Fruit fly (Drosophila melanogaster) whole organism, wandering third instar larva: ENCODE measurements around the gene IKKepsilon.

Experiments used
- Abd-B ChIP-seq: fragments of >200 bp; optimal IDR thresholded peaks from 2 replicates; lab custom pipeline; 2017; ENCODE audit warnings: missing biosample characterization, missing genetic modification characterization
- CG32264 ChIP-seq: fragments of 200-800 bp; sonication (Bioruptor generic); optimal IDR thresholded peaks from 2 replicates; lab custom pipeline; 2016; ENCODE audit warnings: missing biosample characterization, missing genetic modification characterization
- CG9705 ChIP-seq: fragments of 200-800 bp; sonication (Bioruptor generic); optimal IDR thresholded peaks from 2 replicates; lab custom pipeline; 2018; ENCODE audit warnings: missing biosample characterization, mild to moderate bottlenecking, missing genetic modification characterization
- CrebA ChIP-seq: fragments of 200-800 bp; sonication (Bioruptor generic); optimal IDR thresholded peaks from 2 replicates; lab custom pipeline; 2016; ENCODE audit warnings: missing biosample characterization, mild to moderate bottlenecking, missing genetic modification characterization, borderline replicate concordance
- Dfd ChIP-seq: fragments of >200 bp; optimal IDR thresholded peaks from 2 replicates; lab custom pipeline; 2017; ENCODE audit warnings: missing biosample characterization, missing genetic modification characterization
- Dif ChIP-seq: fragments of 200-275, 200-300 bp; sonication (Bioruptor generic); optimal IDR thresholded peaks from 2 replicates; lab custom pipeline; 2018; ENCODE audit warnings: missing biosample characterization, missing genetic modification characterization; ENCODE audit not compliant: partially characterized antibody
- GATAd ChIP-seq: sonication (Bioruptor generic); optimal IDR thresholded peaks from 2 replicates; lab custom pipeline; 2016; ENCODE audit warnings: missing biosample characterization, missing genetic modification characterization
- Hnf4 ChIP-seq: fragments of 200-800 bp; sonication (Bioruptor generic); optimal IDR thresholded peaks from 2 replicates; lab custom pipeline; 2016; ENCODE audit warnings: missing biosample characterization, mild to moderate bottlenecking, missing genetic modification characterization
- Hr78 ChIP-seq: fragments of >200 bp; optimal IDR thresholded peaks from 2 replicates; lab custom pipeline; 2017; ENCODE audit warnings: missing biosample characterization, missing genetic modification characterization
- Hr83 ChIP-seq: fragments of 200-300 bp; sonication (Bioruptor generic); optimal IDR thresholded peaks from 2 replicates; lab custom pipeline; 2016; ENCODE audit warnings: missing biosample characterization, mild to moderate bottlenecking, missing genetic modification characterization, moderate library complexity; ENCODE audit not compliant: poor library complexity, severe bottlenecking
- Jra ChIP-seq: sonication (Bioruptor generic); optimal IDR thresholded peaks from 2 replicates; lab custom pipeline; 2016; ENCODE audit warnings: missing biosample characterization, missing genetic modification characterization
- Mio ChIP-seq: sonication (Bioruptor generic); optimal IDR thresholded peaks from 2 replicates; lab custom pipeline; 2016; ENCODE audit warnings: missing biosample characterization, missing genetic modification characterization
- Myc ChIP-seq: fragments of >200 bp; optimal IDR thresholded peaks from 2 replicates; lab custom pipeline; 2017
- N ChIP-seq: fragments of >200 bp; optimal IDR thresholded peaks from 2 replicates; lab custom pipeline; 2018; ENCODE audit warnings: missing biosample characterization, missing external identifiers, missing genetic modification characterization
- OdsH ChIP-seq: fragments of 200-800 bp; sonication (Bioruptor generic); optimal IDR thresholded peaks from 2 replicates; lab custom pipeline; 2016; ENCODE audit warnings: missing biosample characterization, mild to moderate bottlenecking, missing genetic modification characterization
- Rel ChIP-seq, 2 experiments: fragments of 200-800 bp; sonication (Bioruptor generic) in 1 of 2; optimal IDR thresholded peaks; 2 replicates in 1 of 2; 3 replicates in 1 of 2; lab custom pipeline; 2016 to 2019; ENCODE audit warnings: mild to moderate bottlenecking in 2 of 2, missing biosample characterization in 2 of 2, missing genetic modification characterization in 2 of 2, moderate library complexity in 1 of 2
- Sp1 ChIP-seq: fragments of 200-800 bp; sonication (Bioruptor generic); optimal IDR thresholded peaks from 3 replicates; lab custom pipeline; 2019; ENCODE audit warnings: missing biosample characterization, mild to moderate bottlenecking, missing genetic modification characterization, moderate library complexity
- Vsx2 ChIP-seq: fragments of 200-300, 225-300 bp; sonication (Bioruptor generic); optimal IDR thresholded peaks from 2 replicates; lab custom pipeline; 2018; ENCODE audit warnings: missing biosample characterization, missing genetic modification characterization; ENCODE audit not compliant: partially characterized antibody
- br ChIP-seq: fragments of 200-800 bp; sonication (Bioruptor generic); optimal IDR thresholded peaks from 2 replicates; lab custom pipeline; 2016; ENCODE audit warnings: missing biosample characterization, missing genetic modification characterization
- brk ChIP-seq: fragments of 200-800 bp; sonication (Bioruptor generic); optimal IDR thresholded peaks from 2 replicates; lab custom pipeline; 2016; ENCODE audit warnings: missing biosample characterization, mild to moderate bottlenecking, missing genetic modification characterization
- dl ChIP-seq, 2 experiments: fragments of 175-275, 200-275 bp in 1 of 2; fragments of 200-275 bp in 1 of 2; sonication (Bioruptor generic); optimal IDR thresholded peaks; lab custom pipeline; 2018; ENCODE audit warnings: mild to moderate bottlenecking in 2 of 2, missing biosample characterization in 2 of 2, missing genetic modification characterization in 2 of 2, moderate library complexity in 2 of 2; ENCODE audit not compliant: partially characterized antibody in 2 of 2, insufficient read depth in 1 of 2
- dmrt93B ChIP-seq: fragments of 200-800 bp; sonication (Bioruptor generic); optimal IDR thresholded peaks from 2 replicates; lab custom pipeline; 2018; ENCODE audit warnings: missing biosample characterization, mild to moderate bottlenecking, missing genetic modification characterization
- dsf ChIP-seq: sonication (Bioruptor generic); optimal IDR thresholded peaks from 2 replicates; lab custom pipeline; 2016; ENCODE audit warnings: missing biosample characterization, missing genetic modification characterization, borderline replicate concordance
- ey ChIP-seq: fragments of 200-800 bp; sonication (Bioruptor generic); optimal IDR thresholded peaks from 2 replicates; lab custom pipeline; 2016; ENCODE audit warnings: missing biosample characterization, missing genetic modification characterization
- foxo ChIP-seq, 2 experiments: fragments of 200-800 bp; sonication (Bioruptor generic); optimal IDR thresholded peaks; 2 replicates in 1 of 2; 3 replicates in 1 of 2; lab custom pipeline; 2016 to 2017; ENCODE audit warnings: missing biosample characterization in 2 of 2, missing genetic modification characterization in 2 of 2
- fru ChIP-seq: fragments of 200-800 bp; sonication (Bioruptor generic); optimal IDR thresholded peaks from 3 replicates; lab custom pipeline; 2016; ENCODE audit warnings: missing biosample characterization, mild to moderate bottlenecking, missing genetic modification characterization
- h ChIP-seq: fragments of 200-800 bp; sonication (Bioruptor generic); optimal IDR thresholded peaks from 3 replicates; lab custom pipeline; 2016; ENCODE audit warnings: missing biosample characterization, mild to moderate bottlenecking, missing genetic modification characterization
- jim ChIP-seq: fragments of 175-275, 200-325 bp; sonication (Bioruptor generic); optimal IDR thresholded peaks from 2 replicates; lab custom pipeline; 2016; ENCODE audit warnings: missing biosample characterization, mild to moderate bottlenecking, missing genetic modification characterization
- lola ChIP-seq: fragments of >200 bp; optimal IDR thresholded peaks from 2 replicates; lab custom pipeline; 2017; ENCODE audit warnings: missing biosample characterization, missing genetic modification characterization
- pan ChIP-seq: fragments of >200 bp; optimal IDR thresholded peaks from 2 replicates; lab custom pipeline; 2017
- psq ChIP-seq: fragments of 200-800 bp; sonication (Bioruptor generic); optimal IDR thresholded peaks from 3 replicates; lab custom pipeline; 2017; ENCODE audit warnings: missing biosample characterization, mild to moderate bottlenecking, missing genetic modification characterization, moderate library complexity
- rgr ChIP-seq: fragments of 200-800 bp; sonication (Bioruptor generic); optimal IDR thresholded peaks from 3 replicates; lab custom pipeline; 2016; ENCODE audit warnings: missing biosample characterization, mild to moderate bottlenecking, missing genetic modification characterization
- sage ChIP-seq: fragments of 200-800 bp; sonication (Bioruptor generic); optimal IDR thresholded peaks from 2 replicates; lab custom pipeline; 2016; ENCODE audit warnings: missing biosample characterization, mild to moderate bottlenecking, missing genetic modification characterization
- sv ChIP-seq: fragments of 200-800 bp; sonication (Bioruptor generic); optimal IDR thresholded peaks from 3 replicates; lab custom pipeline; 2016; ENCODE audit warnings: missing biosample characterization, missing genetic modification characterization
- tai ChIP-seq: sonication (Bioruptor generic); optimal IDR thresholded peaks from 2 replicates; lab custom pipeline; 2016; ENCODE audit warnings: missing biosample characterization, missing genetic modification characterization
- usp ChIP-seq: fragments of >200 bp; optimal IDR thresholded peaks from 2 replicates; lab custom pipeline; 2017; ENCODE audit warnings: missing biosample characterization, missing genetic modification characterization
- woc ChIP-seq: sonication (Bioruptor generic); optimal IDR thresholded peaks from 2 replicates; lab custom pipeline; 2016; ENCODE audit warnings: missing biosample characterization, mild to moderate bottlenecking, missing genetic modification characterization

Gene IKKepsilon

DNA sequence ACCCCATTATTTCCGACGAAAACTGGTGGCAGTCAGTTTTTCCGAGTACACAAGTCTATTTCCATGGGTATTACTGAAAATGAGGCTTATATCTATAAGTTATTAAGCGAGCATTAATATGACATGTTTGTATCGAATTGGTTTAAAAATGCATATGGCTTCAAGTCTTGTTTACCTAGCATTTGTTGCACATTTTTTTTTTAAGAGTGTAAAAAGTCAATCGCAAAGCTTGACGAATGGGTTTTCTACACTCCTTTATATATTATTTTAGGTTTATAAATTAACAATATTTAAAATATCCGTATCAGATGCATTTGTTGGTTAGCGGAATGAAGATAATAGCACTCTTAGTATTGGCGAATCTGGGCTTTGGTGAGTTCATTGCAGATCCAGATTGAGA is 36.0 kb upstream of the IKKepsilon start, which contains the start of gene CG31680:
TSS of gene CG31680 (plus strand) at position 301 of the 400 bp plus-strand sequence.
- TF ChIP-seq fru (GFP tag; lab: Kevin White, UChicago) (no peak), dl (GFP tag; optimal IDR thresholded peaks at IDR 0.05; lab: Kevin White, UChicago; ENCODE audit: insufficient read depth in 1 of 2, partially characterized antibody in 2 of 2) (no peak), N (GFP tag; lab: Kevin White, UChicago) (no peak), Rel (GFP tag; optimal IDR thresholded peaks at IDR 0.05; lab: Kevin White, UChicago) (no peak), Rel (tag; optimal IDR thresholded peaks at IDR 0.05; lab: Kevin White, UChicago) (no peak), h (GFP tag; lab: Kevin White, UChicago) (no peak), sv (no peak), br (GFP tag; lab: Kevin White, UChicago) (no peak), ey (no peak), jim (GFP tag; lab: Kevin White, UChicago) (no peak), Mio (no peak), Hr83 (GFP tag; lab: Kevin White, UChicago) (no peak), Dif (GFP tag; lab: Kevin White, UChicago) (no peak), Jra (no peak), Vsx2 (GFP tag; lab: Kevin White, UChicago) (no peak), CrebA (GFP tag; lab: Kevin White, UChicago) (no peak), sage (GFP tag; lab: Kevin White, UChicago) (no peak), woc (GFP tag; lab: Kevin White, UChicago) (no peak)

DNA sequence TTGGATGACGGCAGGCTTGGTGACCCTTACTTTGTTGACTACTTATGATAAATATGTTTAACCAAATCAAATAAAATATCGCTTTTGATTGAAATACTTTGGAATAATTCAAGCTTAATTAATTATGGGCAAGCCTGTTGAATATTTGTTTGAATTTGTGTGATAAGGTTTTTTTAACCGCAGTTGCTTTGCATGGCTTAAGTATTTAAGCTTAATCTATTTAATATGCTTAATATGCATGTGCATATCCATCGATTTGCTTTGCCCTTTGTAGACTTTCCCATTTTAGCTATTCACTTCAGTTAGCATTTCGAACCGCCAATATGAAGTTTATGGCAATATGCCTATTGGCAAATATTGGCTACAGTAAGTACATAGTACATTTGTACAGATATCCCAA is 35.2 kb upstream of the IKKepsilon start, which contains the start of gene Sfp38D:
TSS of gene Sfp38D (plus strand) at position 301 of the 400 bp plus-strand sequence.
- no peak for TF ChIP-seq Mio
- TF ChIP-seq ey = no peak
- TF ChIP-seq Dfd = no peak
- no peak for TF ChIP-seq Hr83 (GFP tag; lab: Kevin White, UChicago)
- no peak for TF ChIP-seq h (GFP tag; lab: Kevin White, UChicago)
- no peak for TF ChIP-seq jim (GFP tag; lab: Kevin White, UChicago)
- TF ChIP-seq rgr (GFP tag; lab: Kevin White, UChicago) = no peak
- TF ChIP-seq CG9705 (GFP tag; lab: Kevin White, UChicago) = no peak
- TF ChIP-seq Myc (lab: Kevin White, UChicago) = no peak
- no peak for TF ChIP-seq fru (GFP tag; lab: Kevin White, UChicago)
- TF ChIP-seq lola (GFP tag; lab: Kevin White, UChicago) = no peak
- no peak for TF ChIP-seq Vsx2 (GFP tag; lab: Kevin White, UChicago)
- no peak for TF ChIP-seq GATAd (GFP tag; lab: Kevin White, UChicago)
- TF ChIP-seq CG32264 (GFP tag; lab: Kevin White, UChicago) = no peak
- no peak for TF ChIP-seq Hr78 (GFP tag; lab: Kevin White, UChicago)
- TF ChIP-seq, all 38 proteins: peak for 0

dm6 chr2L:20643144-20643543 is 32.7 kb upstream of the IKKepsilon start, which contains the start of gene CG17470:
Gene CG17470, minus strand, starts transcription at chr2L:20643244.
- no peak for TF ChIP-seq jim (GFP tag; lab: Kevin White, UChicago)
- TF ChIP-seq rgr (GFP tag; lab: Kevin White, UChicago) = no peak
- no peak for TF ChIP-seq woc (GFP tag; lab: Kevin White, UChicago)
- TF ChIP-seq foxo (GFP tag; optimal IDR thresholded peaks at IDR 0.05; lab: Kevin White, UChicago) = no peak
- TF ChIP-seq Hr83 (GFP tag; lab: Kevin White, UChicago) = no peak
- no peak for TF ChIP-seq sage (GFP tag; lab: Kevin White, UChicago)
- TF ChIP-seq Sp1 (GFP tag; lab: Kevin White, UChicago) = no peak
- no peak for TF ChIP-seq lola (GFP tag; lab: Kevin White, UChicago)
- TF ChIP-seq pan = no peak
- TF ChIP-seq N (GFP tag; lab: Kevin White, UChicago) = no peak
- TF ChIP-seq tai (GFP tag; lab: Kevin White, UChicago) = no peak

dm6 chr2L:20645394-20645869 is 30.4 kb upstream of the IKKepsilon start, which contains the start of the genes phr6-4 and CG2608:
Gene phr6-4, minus strand, starts transcription at chr2L:20645791.
Gene CG2608, plus strand, starts transcription at chr2L:20645822.
- TF ChIP-seq tai (GFP tag; lab: Kevin White, UChicago) = no peak
- TF ChIP-seq CG32264 (GFP tag; lab: Kevin White, UChicago) = peak; percentile 58
- peak; percentile 91 for TF ChIP-seq fru (GFP tag; lab: Kevin White, UChicago)
- TF ChIP-seq dmrt93B (GFP tag; lab: Kevin White, UChicago) = no peak
- TF ChIP-seq GATAd (GFP tag; lab: Kevin White, UChicago) = peak; percentile 53
- TF ChIP-seq h (GFP tag; lab: Kevin White, UChicago) = peak; percentile 91
- peak; percentile 15 for TF ChIP-seq Myc (lab: Kevin White, UChicago)
- no peak for TF ChIP-seq dl (GFP tag; optimal IDR thresholded peaks at IDR 0.05; lab: Kevin White, UChicago; ENCODE audit: insufficient read depth in 1 of 2, partially characterized antibody in 2 of 2)
- TF ChIP-seq foxo (GFP tag; optimal IDR thresholded peaks at IDR 0.05; lab: Kevin White, UChicago) = peak in 1 of 2 experiments; percentile 95
- peak; percentile 87 for TF ChIP-seq CG9705 (GFP tag; lab: Kevin White, UChicago)
- TF ChIP-seq sv = peak; percentile 84
- TF ChIP-seq Abd-B (GFP tag; lab: Kevin White, UChicago) = no peak
- peak; percentile 88 for TF ChIP-seq ey
- TF ChIP-seq N (GFP tag; lab: Kevin White, UChicago) = no peak
- TF ChIP-seq pan = no peak
- TF ChIP-seq jim (GFP tag; lab: Kevin White, UChicago) = no peak
- no peak for TF ChIP-seq Hr78 (GFP tag; lab: Kevin White, UChicago)
- TF ChIP-seq brk (GFP tag; lab: Kevin White, UChicago) = peak; percentile 92
- TF ChIP-seq lola (GFP tag; lab: Kevin White, UChicago) = no peak
- peak; percentile 91 for TF ChIP-seq OdsH (GFP tag; lab: Kevin White, UChicago)
- peak; percentile 87 for TF ChIP-seq br (GFP tag; lab: Kevin White, UChicago)
- no peak for TF ChIP-seq sage (GFP tag; lab: Kevin White, UChicago)
- TF ChIP-seq dsf (GFP tag; lab: Kevin White, UChicago) = peak; percentile 60
- TF ChIP-seq psq = peak; percentile 85
- no peak for TF ChIP-seq usp (GFP tag; lab: Kevin White, UChicago)
- TF ChIP-seq woc (GFP tag; lab: Kevin White, UChicago) = peak; percentile 80
- peak; percentile 80 for TF ChIP-seq Jra
- peak; percentile 82 for TF ChIP-seq Hnf4 (GFP tag; lab: Kevin White, UChicago)
- TF ChIP-seq Hr83 (GFP tag; lab: Kevin White, UChicago) = peak; percentile 56
